Worm (Caenorhabditis elegans): Measurements from ENCODE around the gene ufd-1.

ufd-1 gene

ce11 chrIV:12290744-12291143 is 39.9 kb downstream of the ufd-1 start, which contains the start of gene C42C1.8:
TSS of gene C42C1.8 (plus strand) at chrIV:12291044.
- TF ChIP-seq php-3 (GFP tag; IDR thresholded peaks at IDR 0.05) (no peak), F26F4.8 (GFP tag; conservative IDR thresholded peaks at IDR 0.05) (no peak), cey-2 (tag; optimal IDR thresholded peaks at IDR 0.05; ENCODE audit: borderline replicate concordance, insufficient read depth) (no peak), aha-1 (tag) (no peak), R02D3.7 (tag; optimal IDR thresholded peaks at IDR 0.05) (no peak), hmg-1.1 (GFP tag; IDR thresholded peaks at IDR 0.05) (no peak), daf-12 (tag; optimal IDR thresholded peaks at IDR 0.05) (no peak), nhr-11 (tag; optimal IDR thresholded peaks at IDR 0.05) (no peak), zfp-2 (tag; optimal IDR thresholded peaks at IDR 0.05) (no peak), daf-19 (GFP tag; conservative IDR thresholded peaks at IDR 0.05) (no peak), gei-8 (GFP tag; optimal IDR thresholded peaks at IDR 0.05) (no peak), lin-29 (GFP tag; IDR thresholded peaks at IDR 0.05) (no peak), ctbp-1 (GFP tag; IDR thresholded peaks at IDR 0.05) (no peak), zip-11 (GFP tag; IDR thresholded peaks at IDR 0.05) (no peak), T20F7.1 (GFP tag; optimal IDR thresholded peaks at IDR 0.05) (no peak), hlh-11 (tag; optimal IDR thresholded peaks at IDR 0.05) (no peak), nhr-111 (GFP tag; optimal IDR thresholded peaks at IDR 0.05) (no peak)

- no peak for TF ChIP-seq R02D3.7 (tag; optimal IDR thresholded peaks at IDR 0.05)
- TF ChIP-seq nhr-28 (tag; optimal IDR thresholded peaks at IDR 0.05): no peak
- no peak for TF ChIP-seq snpc-4 (tag; optimal IDR thresholded peaks at IDR 0.05)
- TF ChIP-seq pqm-1 (tag; optimal IDR thresholded peaks at IDR 0.05): no peak
- no peak for TF ChIP-seq mes-2 (tag; optimal IDR thresholded peaks at IDR 0.05; ENCODE audit: poor library complexity, severe bottlenecking)
- TF ChIP-seq dve-1 (tag; optimal IDR thresholded peaks at IDR 0.05; ENCODE audit: insufficient read depth): no peak
- TF ChIP-seq skn-1 (tag; optimal IDR thresholded peaks at IDR 0.05): no peak
- TF ChIP-seq zag-1 (tag; optimal IDR thresholded peaks at IDR 0.05): no peak
- TF ChIP-seq madf-5 (GFP tag; IDR thresholded peaks at IDR 0.05): no peak
- no peak for TF ChIP-seq sdz-12 (GFP tag; optimal IDR thresholded peaks at IDR 0.05)
- no peak for TF ChIP-seq cey-2 (tag; optimal IDR thresholded peaks at IDR 0.05; ENCODE audit: borderline replicate concordance, insufficient read depth)
- no peak for TF ChIP-seq zip-2 (tag; optimal IDR thresholded peaks at IDR 0.05)
- TF ChIP-seq T26A8.4 (GFP tag; IDR thresholded peaks at IDR 0.05): no peak
These were observed 41.5 kb downstream of the ufd-1 start, which contains the start of gene C42C1.9 for ce11 chrIV:12289149-12289548. TSS of gene C42C1.9 (plus strand) at chrIV:12289449.

ce11 chrIV:12287628-12288027 is 43.1 kb downstream of the ufd-1 start, which contains the start of gene erl-1:
TSS of gene erl-1 (plus strand) at chrIV:12287928.
- no peak for TF ChIP-seq dmd-9 (GFP tag; IDR thresholded peaks at IDR 0.05)
- no peak for TF ChIP-seq ztf-11 (tag; optimal IDR thresholded peaks at IDR 0.05)
- TF ChIP-seq Y75B8A.6 (GFP tag; IDR thresholded peaks at IDR 0.05): no peak
- no peak for TF ChIP-seq nhr-111 (GFP tag; optimal IDR thresholded peaks at IDR 0.05)
- TF ChIP-seq arid-1 (GFP tag; conservative IDR thresholded peaks at IDR 0.05): no peak
- no peak for TF ChIP-seq dmd-8 (GFP tag; IDR thresholded peaks at IDR 0.05)
- no peak for TF ChIP-seq php-3 (GFP tag; IDR thresholded peaks at IDR 0.05)
- TF ChIP-seq ceh-20 (GFP tag; IDR thresholded peaks at IDR 0.05): no peak
- TF ChIP-seq madf-9 (GFP tag; conservative IDR thresholded peaks at IDR 0.05): no peak
- TF ChIP-seq F37D6.2 (tag; optimal IDR thresholded peaks at IDR 0.05): no peak
- TF ChIP-seq lin-38 (GFP tag; IDR thresholded peaks at IDR 0.05): no peak
- no peak for TF ChIP-seq tag-97 (GFP tag; IDR thresholded peaks at IDR 0.05)
- TF ChIP-seq saeg-2 (GFP tag; IDR thresholded peaks at IDR 0.05): no peak
- TF ChIP-seq Y5F2A.4 (GFP tag; optimal IDR thresholded peaks at IDR 0.05): no peak
- no peak for TF ChIP-seq duxl-1 (tag; optimal IDR thresholded peaks at IDR 0.05; ENCODE audit: poor library complexity)
- TF ChIP-seq ZK337.2 (GFP tag; IDR thresholded peaks at IDR 0.05): no peak
